Worm (Caenorhabditis elegans) whole organism, L1 larva: ENCODE results near the gene mltn-6.

ENCODE experiments used
- ama-1 ChIP-seq: fragments of 150-350 bp; optimal IDR thresholded peaks from 2 replicates; lab custom pipeline; 2014
- blmp-1 ChIP-seq: fragments of 150-350 bp; optimal IDR thresholded peaks from 2 replicates; lab custom pipeline; 2014; ENCODE audit warnings: missing biosample characterization, missing genetic modification characterization
- dpl-1 ChIP-seq, 3 experiments: fragments of 150-350 bp in 2 of 3; sonication (generic microtip) in 1 of 3; optimal IDR thresholded peaks; 2 replicates each; lab custom pipeline; 2014 to 2017; ENCODE audit warnings: missing biosample characterization in 3 of 3, missing genetic modification characterization in 3 of 3, missing genetic modification reagents in 3 of 3
- fos-1 ChIP-seq: fragments of 150-350 bp; optimal IDR thresholded peaks from 2 replicates; lab custom pipeline; 2014; ENCODE audit warnings: missing biosample characterization, missing genetic modification characterization
- lsy-2 ChIP-seq, 2 experiments: fragments of 150-350 bp; optimal IDR thresholded peaks; 2 replicates each; lab custom pipeline; 2014; ENCODE audit warnings: missing biosample characterization in 2 of 2, missing genetic modification characterization in 2 of 2
- nhr-11 ChIP-seq: fragments of 150-350 bp; optimal IDR thresholded peaks from 2 replicates; lab custom pipeline; 2014; ENCODE audit warnings: missing biosample characterization, missing genetic modification characterization
- nhr-28 ChIP-seq: fragments of 150-350 bp; optimal IDR thresholded peaks from 2 replicates; lab custom pipeline; 2014; ENCODE audit warnings: missing biosample characterization, missing genetic modification characterization
- tlp-1 ChIP-seq: fragments of 150-350 bp; optimal IDR thresholded peaks from 2 replicates; lab custom pipeline; 2014; ENCODE audit warnings: missing biosample characterization, missing genetic modification characterization
- unc-130 ChIP-seq: fragments of 150-350 bp; optimal IDR thresholded peaks from 2 replicates; lab custom pipeline; 2017; ENCODE audit warnings: missing biosample characterization, missing genetic modification characterization, inconsistent platforms
- unc-62 ChIP-seq: fragments of 150-350 bp; optimal IDR thresholded peaks from 2 replicates; lab custom pipeline; 2014; ENCODE audit warnings: missing biosample characterization, missing genetic modification reagents, missing genetic modification characterization
- ztf-11 ChIP-seq, 2 experiments: sonication (generic microtip); optimal IDR thresholded peaks; 2 replicates each; lab custom pipeline; 2016 to 2017; ENCODE audit warnings: missing genetic modification characterization in 2 of 2, missing biosample characterization in 1 of 2, missing compliant biosample characterization in 1 of 2

ce11 chrV:332585-332984, 32.2 kb upstream of the mltn-6 start:
- no peak for TF ChIP-seq ama-1 (lab: Kevin White, UChicago)
- no peak for TF ChIP-seq nhr-11
- TF ChIP-seq blmp-1 (tag; lab: Kevin White, UChicago) = no peak
- TF ChIP-seq unc-130 (tag; lab: Kevin White, UChicago) = no peak
- no peak for TF ChIP-seq ztf-11 (tag; optimal IDR thresholded peaks at IDR 0.05; lab: Kevin White, UChicago)
- no peak for TF ChIP-seq lsy-2 (tag; optimal IDR thresholded peaks at IDR 0.05; lab: Kevin White, UChicago)
- no peak for TF ChIP-seq fos-1 (tag; lab: Kevin White, UChicago)
- no peak for TF ChIP-seq nhr-28
- no peak for TF ChIP-seq tlp-1 (tag; lab: Kevin White, UChicago)
- no peak for TF ChIP-seq unc-62
- TF ChIP-seq dpl-1 (GFP tag; optimal IDR thresholded peaks at IDR 0.05; lab: Kevin White, UChicago) = no peak
